Worm (Caenorhabditis elegans) whole organism, L2 larva: ENCODE results near the gene B0222.15.

Experiments used
- R02D3.7 ChIP-seq: fragments of 150-350 bp; optimal IDR thresholded peaks from 2 replicates; lab custom pipeline; 2014; ENCODE audit warnings: missing biosample characterization, missing genetic modification characterization
- ZK546.5 ChIP-seq: sonication (generic microtip); optimal IDR thresholded peaks from 2 replicates; lab custom pipeline; 2017; ENCODE audit warnings: missing biosample characterization, missing genetic modification characterization
- ama-1 ChIP-seq: fragments of 150-350 bp; optimal IDR thresholded peaks from 2 replicates; lab custom pipeline; 2018; ENCODE audit warnings: inconsistent platforms
- lin-13 ChIP-seq: fragments of 150-350 bp; optimal IDR thresholded peaks from 2 replicates; lab custom pipeline; 2014; ENCODE audit warnings: missing biosample characterization, missing genetic modification reagents, missing genetic modification characterization
- lin-39 ChIP-seq: fragments of 150-350 bp; optimal IDR thresholded peaks from 2 replicates; lab custom pipeline; 2014; ENCODE audit warnings: missing biosample characterization, missing genetic modification reagents, missing genetic modification characterization
- mdl-1 ChIP-seq, 2 experiments: fragments of 150-350 bp in 1 of 2; sonication (generic microtip) in 1 of 2; optimal IDR thresholded peaks; 2 replicates each; lab custom pipeline; 2017; ENCODE audit warnings: missing biosample characterization in 2 of 2, missing genetic modification characterization in 2 of 2
- nhr-12 ChIP-seq: fragments of 150-350 bp; optimal IDR thresholded peaks from 2 replicates; lab custom pipeline; 2014; ENCODE audit warnings: missing biosample characterization, missing genetic modification characterization
- nhr-77 ChIP-seq: fragments of 150-350 bp; optimal IDR thresholded peaks from 2 replicates; lab custom pipeline; 2014; ENCODE audit warnings: missing biosample characterization, missing genetic modification characterization
- skn-1 ChIP-seq: sonication (generic microtip); optimal IDR thresholded peaks from 2 replicates; lab custom pipeline; 2017; ENCODE audit warnings: missing biosample characterization, missing genetic modification characterization
- zag-1 ChIP-seq: fragments of 150-350 bp; optimal IDR thresholded peaks from 2 replicates; lab custom pipeline; 2014; ENCODE audit warnings: missing biosample characterization, missing genetic modification characterization
- ztf-11 ChIP-seq: sonication (generic microtip); optimal IDR thresholded peaks from 2 replicates; lab custom pipeline; 2017; ENCODE audit warnings: missing biosample characterization, missing genetic modification characterization

- TF ChIP-seq nhr-77 (tag; lab: Kevin White, UChicago) (no peak), lin-39 (tag; lab: Kevin White, UChicago) (no peak), R02D3.7 (tag; lab: Kevin White, UChicago) (no peak), zag-1 (tag; lab: Kevin White, UChicago) (no peak), skn-1 (no peak), lin-13 (GFP tag; lab: Kevin White, UChicago) (no peak), ama-1 (lab: Kevin White, UChicago) (no peak), mdl-1 (tag; optimal IDR thresholded peaks at IDR 0.05; lab: Kevin White, UChicago) (no peak), nhr-12 (tag; lab: Kevin White, UChicago) (no peak), ZK546.5 (tag; lab: Kevin White, UChicago) (no peak), ztf-11 (tag; lab: Kevin White, UChicago) (no peak)
Observed at ce11 chrV:9146849-9147557, 9.6 kb downstream of the B0222.15 start, which contains the start of gene spl-2.
